Fruit fly (Drosophila melanogaster) whole organism, wandering third instar larva: ENCODE measurements around the gene para.

Experiments used
- Abd-B ChIP-seq: fragments of >200 bp; optimal IDR thresholded peaks from 2 replicates; lab custom pipeline; 2017; ENCODE audit warnings: missing biosample characterization, missing genetic modification characterization
- CG32264 ChIP-seq: fragments of 200-800 bp; sonication (Bioruptor generic); optimal IDR thresholded peaks from 2 replicates; lab custom pipeline; 2016; ENCODE audit warnings: missing biosample characterization, missing genetic modification characterization
- CG9705 ChIP-seq: fragments of 200-800 bp; sonication (Bioruptor generic); optimal IDR thresholded peaks from 2 replicates; lab custom pipeline; 2018; ENCODE audit warnings: missing biosample characterization, mild to moderate bottlenecking, missing genetic modification characterization
- CrebA ChIP-seq: fragments of 200-800 bp; sonication (Bioruptor generic); optimal IDR thresholded peaks from 2 replicates; lab custom pipeline; 2016; ENCODE audit warnings: missing biosample characterization, mild to moderate bottlenecking, missing genetic modification characterization, borderline replicate concordance
- Dfd ChIP-seq: fragments of >200 bp; optimal IDR thresholded peaks from 2 replicates; lab custom pipeline; 2017; ENCODE audit warnings: missing biosample characterization, missing genetic modification characterization
- GATAd ChIP-seq: sonication (Bioruptor generic); optimal IDR thresholded peaks from 2 replicates; lab custom pipeline; 2016; ENCODE audit warnings: missing biosample characterization, missing genetic modification characterization
- HLH106 ChIP-seq: fragments of 200-800 bp; optimal IDR thresholded peaks from 3 replicates; lab custom pipeline; 2019; ENCODE audit warnings: missing biosample characterization, mild to moderate bottlenecking, missing genetic modification characterization, moderate library complexity
- Hnf4 ChIP-seq: fragments of 200-800 bp; sonication (Bioruptor generic); optimal IDR thresholded peaks from 2 replicates; lab custom pipeline; 2016; ENCODE audit warnings: missing biosample characterization, mild to moderate bottlenecking, missing genetic modification characterization
- Jra ChIP-seq: sonication (Bioruptor generic); optimal IDR thresholded peaks from 2 replicates; lab custom pipeline; 2016; ENCODE audit warnings: missing biosample characterization, missing genetic modification characterization
- Mio ChIP-seq: sonication (Bioruptor generic); optimal IDR thresholded peaks from 2 replicates; lab custom pipeline; 2016; ENCODE audit warnings: missing biosample characterization, missing genetic modification characterization
- Myc ChIP-seq: fragments of >200 bp; optimal IDR thresholded peaks from 2 replicates; lab custom pipeline; 2017
- N ChIP-seq: fragments of >200 bp; optimal IDR thresholded peaks from 2 replicates; lab custom pipeline; 2018; ENCODE audit warnings: missing biosample characterization, missing external identifiers, missing genetic modification characterization
- OdsH ChIP-seq: fragments of 200-800 bp; sonication (Bioruptor generic); optimal IDR thresholded peaks from 2 replicates; lab custom pipeline; 2016; ENCODE audit warnings: missing biosample characterization, mild to moderate bottlenecking, missing genetic modification characterization
- Rel ChIP-seq, 2 experiments: fragments of 200-800 bp; sonication (Bioruptor generic) in 1 of 2; optimal IDR thresholded peaks; 2 replicates in 1 of 2; 3 replicates in 1 of 2; lab custom pipeline; 2016 to 2019; ENCODE audit warnings: mild to moderate bottlenecking in 2 of 2, missing biosample characterization in 2 of 2, missing genetic modification characterization in 2 of 2, moderate library complexity in 1 of 2
- Sp1 ChIP-seq: fragments of 200-800 bp; sonication (Bioruptor generic); optimal IDR thresholded peaks from 3 replicates; lab custom pipeline; 2019; ENCODE audit warnings: missing biosample characterization, mild to moderate bottlenecking, missing genetic modification characterization, moderate library complexity
- Vsx2 ChIP-seq: fragments of 200-300, 225-300 bp; sonication (Bioruptor generic); optimal IDR thresholded peaks from 2 replicates; lab custom pipeline; 2018; ENCODE audit warnings: missing biosample characterization, missing genetic modification characterization; ENCODE audit not compliant: partially characterized antibody
- br ChIP-seq: fragments of 200-800 bp; sonication (Bioruptor generic); optimal IDR thresholded peaks from 2 replicates; lab custom pipeline; 2016; ENCODE audit warnings: missing biosample characterization, missing genetic modification characterization
- dl ChIP-seq, 2 experiments: fragments of 175-275, 200-275 bp in 1 of 2; fragments of 200-275 bp in 1 of 2; sonication (Bioruptor generic); optimal IDR thresholded peaks; lab custom pipeline; 2018; ENCODE audit warnings: mild to moderate bottlenecking in 2 of 2, missing biosample characterization in 2 of 2, missing genetic modification characterization in 2 of 2, moderate library complexity in 2 of 2; ENCODE audit not compliant: partially characterized antibody in 2 of 2, insufficient read depth in 1 of 2
- dmrt93B ChIP-seq: fragments of 200-800 bp; sonication (Bioruptor generic); optimal IDR thresholded peaks from 2 replicates; lab custom pipeline; 2018; ENCODE audit warnings: missing biosample characterization, mild to moderate bottlenecking, missing genetic modification characterization
- dsf ChIP-seq: sonication (Bioruptor generic); optimal IDR thresholded peaks from 2 replicates; lab custom pipeline; 2016; ENCODE audit warnings: missing biosample characterization, missing genetic modification characterization, borderline replicate concordance
- foxo ChIP-seq, 2 experiments: fragments of 200-800 bp; sonication (Bioruptor generic); optimal IDR thresholded peaks; 2 replicates in 1 of 2; 3 replicates in 1 of 2; lab custom pipeline; 2016 to 2017; ENCODE audit warnings: missing biosample characterization in 2 of 2, missing genetic modification characterization in 2 of 2
- fru ChIP-seq: fragments of 200-800 bp; sonication (Bioruptor generic); optimal IDR thresholded peaks from 3 replicates; lab custom pipeline; 2016; ENCODE audit warnings: missing biosample characterization, mild to moderate bottlenecking, missing genetic modification characterization
- h ChIP-seq: fragments of 200-800 bp; sonication (Bioruptor generic); optimal IDR thresholded peaks from 3 replicates; lab custom pipeline; 2016; ENCODE audit warnings: missing biosample characterization, mild to moderate bottlenecking, missing genetic modification characterization
- jim ChIP-seq: fragments of 175-275, 200-325 bp; sonication (Bioruptor generic); optimal IDR thresholded peaks from 2 replicates; lab custom pipeline; 2016; ENCODE audit warnings: missing biosample characterization, mild to moderate bottlenecking, missing genetic modification characterization
- lola ChIP-seq: fragments of >200 bp; optimal IDR thresholded peaks from 2 replicates; lab custom pipeline; 2017; ENCODE audit warnings: missing biosample characterization, missing genetic modification characterization
- pan ChIP-seq: fragments of >200 bp; optimal IDR thresholded peaks from 2 replicates; lab custom pipeline; 2017
- psq ChIP-seq: fragments of 200-800 bp; sonication (Bioruptor generic); optimal IDR thresholded peaks from 3 replicates; lab custom pipeline; 2017; ENCODE audit warnings: missing biosample characterization, mild to moderate bottlenecking, missing genetic modification characterization, moderate library complexity
- rgr ChIP-seq: fragments of 200-800 bp; sonication (Bioruptor generic); optimal IDR thresholded peaks from 3 replicates; lab custom pipeline; 2016; ENCODE audit warnings: missing biosample characterization, mild to moderate bottlenecking, missing genetic modification characterization
- sage ChIP-seq: fragments of 200-800 bp; sonication (Bioruptor generic); optimal IDR thresholded peaks from 2 replicates; lab custom pipeline; 2016; ENCODE audit warnings: missing biosample characterization, mild to moderate bottlenecking, missing genetic modification characterization
- sv ChIP-seq: fragments of 200-800 bp; sonication (Bioruptor generic); optimal IDR thresholded peaks from 3 replicates; lab custom pipeline; 2016; ENCODE audit warnings: missing biosample characterization, missing genetic modification characterization
- tai ChIP-seq: sonication (Bioruptor generic); optimal IDR thresholded peaks from 2 replicates; lab custom pipeline; 2016; ENCODE audit warnings: missing biosample characterization, missing genetic modification characterization
- usp ChIP-seq: fragments of >200 bp; optimal IDR thresholded peaks from 2 replicates; lab custom pipeline; 2017; ENCODE audit warnings: missing biosample characterization, missing genetic modification characterization
- woc ChIP-seq: sonication (Bioruptor generic); optimal IDR thresholded peaks from 2 replicates; lab custom pipeline; 2016; ENCODE audit warnings: missing biosample characterization, mild to moderate bottlenecking, missing genetic modification characterization

Gene para

DNA sequence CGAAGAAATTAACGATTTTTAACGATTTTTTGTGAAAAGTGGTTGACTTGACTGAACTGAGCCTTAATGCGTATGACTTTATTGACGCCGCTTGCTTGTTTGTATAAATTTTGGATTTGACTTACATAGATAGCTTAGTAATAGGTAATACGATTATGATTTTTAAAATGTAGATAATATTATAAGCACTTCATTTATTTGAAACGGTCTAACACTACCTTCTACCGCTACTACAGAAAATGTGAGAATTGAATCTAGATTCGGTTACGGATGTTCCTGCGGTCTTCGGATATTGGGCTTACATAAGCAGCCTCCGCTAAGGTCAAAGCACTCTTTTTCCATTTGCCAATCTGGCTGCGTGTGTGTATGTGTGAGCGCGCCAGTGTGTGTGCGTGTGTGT, 7.6 kb downstream of the para start, which contains the start of gene Cnx14D:
Gene Cnx14D (minus strand): TSS at position 101 of the 400 bp plus-strand sequence.
- TF ChIP-seq Sp1 (GFP tag; lab: Kevin White, UChicago): no peak
- no peak for TF ChIP-seq Abd-B
- TF ChIP-seq Vsx2 (GFP tag; lab: Kevin White, UChicago): no peak
- no peak for TF ChIP-seq dsf (GFP tag; lab: Kevin White, UChicago)
- no peak for TF ChIP-seq dl (GFP tag; optimal IDR thresholded peaks at IDR 0.05; lab: Kevin White, UChicago; ENCODE audit: insufficient read depth in 1 of 2, partially characterized antibody in 2 of 2)
- no peak for TF ChIP-seq Jra (GFP tag; lab: Kevin White, UChicago)
- no peak for TF ChIP-seq Dfd (GFP tag; lab: Kevin White, UChicago)
- no peak for TF ChIP-seq sv (GFP tag; lab: Kevin White, UChicago)
- no peak for TF ChIP-seq Mio
- no peak for TF ChIP-seq CG32264 (GFP tag; lab: Kevin White, UChicago)
- no peak for TF ChIP-seq pan (lab: Kevin White, UChicago)
- TF ChIP-seq CG9705 (GFP tag; lab: Kevin White, UChicago): no peak
- no peak for TF ChIP-seq fru (GFP tag; lab: Kevin White, UChicago)
- no peak for TF ChIP-seq usp (GFP tag; lab: Kevin White, UChicago)
- TF ChIP-seq tai (GFP tag; lab: Kevin White, UChicago): no peak
- no peak for TF ChIP-seq OdsH (GFP tag; lab: Kevin White, UChicago)
- no peak for TF ChIP-seq sage

DNA sequence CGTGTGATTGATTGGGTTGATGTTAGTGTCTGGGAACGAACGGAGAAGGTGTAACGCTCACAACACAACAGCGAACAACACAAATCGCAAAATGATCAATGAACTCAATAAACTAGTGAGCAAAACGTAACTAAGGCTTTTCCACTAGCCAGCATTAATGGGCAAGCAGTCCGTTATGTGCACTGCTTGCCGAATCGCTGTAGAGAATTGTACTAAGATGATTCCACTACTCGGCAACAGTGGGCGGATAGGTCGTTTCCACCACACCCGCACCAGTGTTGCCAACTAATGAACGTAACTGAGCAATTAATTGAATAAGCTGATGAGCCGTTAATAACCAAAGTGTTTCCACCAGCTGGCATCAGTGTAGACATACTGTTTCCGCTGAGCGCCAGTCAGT, 48.4 kb downstream of the para start:
- TF ChIP-seq Jra (GFP tag; lab: Kevin White, UChicago) (no peak), Vsx2 (GFP tag; lab: Kevin White, UChicago) (no peak), OdsH (GFP tag; lab: Kevin White, UChicago) (no peak), br (GFP tag; lab: Kevin White, UChicago) (no peak), Myc (lab: Kevin White, UChicago) (no peak), Hnf4 (GFP tag; lab: Kevin White, UChicago) (no peak), pan (lab: Kevin White, UChicago) (no peak), Dfd (GFP tag; lab: Kevin White, UChicago) (no peak)

DNA sequence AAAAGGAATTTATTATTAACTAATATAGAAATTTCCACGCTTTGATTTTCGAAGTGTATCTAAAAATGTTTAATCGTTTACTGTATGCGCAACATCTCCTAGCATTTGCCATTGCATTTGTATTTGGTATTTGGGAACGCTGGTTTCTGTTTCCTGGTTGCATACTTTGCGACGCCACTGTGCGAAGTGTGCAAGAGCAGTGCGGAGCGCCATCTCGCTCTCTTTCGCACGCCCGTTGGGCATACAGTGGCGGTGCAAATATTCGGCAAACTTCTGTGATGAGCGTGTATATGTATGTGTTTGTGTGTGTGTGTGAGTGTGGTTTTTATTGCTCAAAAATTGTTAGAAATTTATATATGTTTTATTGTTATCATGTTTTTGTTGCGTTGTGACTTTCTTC, 74.3 kb downstream of the para start:
- TF ChIP-seq woc (GFP tag; lab: Kevin White, UChicago) (peak; percentile 19), dl (GFP tag; optimal IDR thresholded peaks at IDR 0.05; lab: Kevin White, UChicago; ENCODE audit: insufficient read depth in 1 of 2, partially characterized antibody in 2 of 2) (no peak), sage (no peak)
- TF ChIP-seq, all 38 proteins: peak for 1

DNA sequence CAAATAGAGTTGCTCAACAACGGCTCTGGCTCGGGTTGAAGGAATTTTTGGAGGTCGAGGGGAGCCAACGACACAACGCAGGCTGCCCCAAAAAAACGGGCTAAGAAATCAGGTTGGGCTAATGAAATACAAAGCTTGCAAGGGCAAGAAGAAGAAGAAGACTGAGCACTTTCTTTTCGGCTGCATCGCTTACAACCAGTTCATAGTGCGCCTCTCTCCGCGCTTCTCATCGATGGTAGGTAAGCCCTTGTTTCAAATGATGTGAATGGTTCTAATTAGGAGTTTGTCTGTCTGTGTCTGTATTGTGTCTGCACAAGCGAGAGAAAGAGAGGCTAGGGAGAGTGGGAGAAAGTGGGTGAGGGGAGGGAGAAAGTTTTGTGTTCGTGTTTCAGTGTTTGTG, 76.3 kb downstream of the para start:
- TF ChIP-seq GATAd: no peak
- TF ChIP-seq sage: no peak
- no peak for TF ChIP-seq OdsH (GFP tag; lab: Kevin White, UChicago)
- TF ChIP-seq Jra (GFP tag; lab: Kevin White, UChicago): no peak
- no peak for TF ChIP-seq CrebA (GFP tag; lab: Kevin White, UChicago)
- TF ChIP-seq, all 38 proteins: peak for 0

DNA sequence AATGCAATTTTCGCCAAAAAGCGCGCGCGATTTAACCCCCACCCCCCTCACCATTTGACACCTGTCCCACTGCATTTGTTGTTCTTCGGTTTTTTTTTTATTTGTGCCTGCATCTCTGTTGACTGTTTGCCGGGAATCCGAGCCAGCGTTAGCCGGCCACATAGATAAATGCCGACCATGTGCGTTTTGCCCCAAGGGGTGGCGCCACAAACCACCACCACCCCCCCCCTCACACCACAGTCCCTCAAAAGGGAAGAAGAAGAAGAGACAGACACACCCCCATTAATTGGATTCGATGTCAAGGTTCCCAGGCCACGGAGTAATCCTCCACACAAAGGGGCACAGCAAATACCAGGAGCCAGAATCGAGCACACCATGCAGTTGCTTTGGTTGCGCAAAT, 83.6 kb downstream of the para start:
- no peak for TF ChIP-seq rgr (GFP tag; lab: Kevin White, UChicago)

DNA sequence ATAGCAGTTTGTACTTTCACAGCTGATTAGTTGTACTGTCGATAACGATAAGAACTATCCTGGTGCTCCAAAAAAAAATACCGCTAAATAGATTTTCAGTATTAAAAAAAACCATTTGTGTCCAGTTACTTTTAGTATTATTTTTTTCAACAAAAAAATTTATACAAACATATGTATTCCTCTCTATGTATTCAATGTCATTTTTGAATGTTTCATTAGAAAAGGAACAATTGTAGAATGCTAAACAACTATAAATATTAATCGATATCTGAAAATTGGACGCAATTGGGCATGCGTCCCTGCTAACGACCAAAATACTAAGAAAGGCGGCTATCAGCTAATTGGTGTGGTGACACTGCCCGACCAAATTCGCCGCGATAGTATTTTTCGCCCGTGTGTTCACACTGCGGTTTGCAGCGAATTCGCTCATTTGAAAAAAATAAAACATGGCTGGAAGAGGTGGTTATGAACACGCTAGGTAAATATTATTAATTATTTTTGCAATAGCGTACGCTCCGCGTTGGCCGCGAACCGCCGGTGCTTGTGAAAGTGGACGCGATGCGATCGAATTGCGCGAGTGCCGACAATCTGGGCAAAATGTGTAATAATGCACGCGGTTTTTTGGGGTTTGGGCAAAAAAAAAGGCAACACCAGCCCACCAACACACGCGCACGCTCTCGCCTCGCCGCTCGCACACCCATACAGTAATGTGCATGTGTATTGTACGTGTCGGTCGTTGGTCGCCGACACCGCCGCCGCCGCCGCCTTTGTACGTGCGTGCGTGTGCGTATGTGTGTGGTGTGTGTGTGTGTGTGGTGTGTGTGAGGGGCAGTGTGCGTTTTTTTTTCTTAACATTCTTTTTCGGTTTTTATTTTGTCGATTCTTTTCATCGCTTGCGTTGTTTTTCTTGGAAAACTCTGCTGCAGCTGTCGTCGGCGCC, 84.4 kb downstream of the para start, which contains the start of the genes CG34015 and eIF4H1:
Gene CG34015 (minus strand): TSS at position 51 of the 940 bp plus-strand sequence.
Gene eIF4H1 (plus strand): TSS at position 414 of the 940 bp plus-strand sequence.
- TF ChIP-seq dsf (GFP tag; lab: Kevin White, UChicago): no peak
- TF ChIP-seq lola (GFP tag; lab: Kevin White, UChicago): no peak
- TF ChIP-seq jim: peak; percentile 58
- no peak for TF ChIP-seq CG9705 (GFP tag; lab: Kevin White, UChicago)
- TF ChIP-seq usp (GFP tag; lab: Kevin White, UChicago): no peak
- TF ChIP-seq dmrt93B (GFP tag; lab: Kevin White, UChicago): no peak
- no peak for TF ChIP-seq br (GFP tag; lab: Kevin White, UChicago)
- TF ChIP-seq Jra (GFP tag; lab: Kevin White, UChicago): peak; percentile 20
- TF ChIP-seq Vsx2 (GFP tag; lab: Kevin White, UChicago): no peak
- peak; percentile 19 for TF ChIP-seq h (GFP tag; lab: Kevin White, UChicago)
- TF ChIP-seq foxo (GFP tag; optimal IDR thresholded peaks at IDR 0.05; lab: Kevin White, UChicago): no peak
- peak; percentile 48 for TF ChIP-seq Abd-B
- TF ChIP-seq sage: no peak
- peak; percentile 1 for TF ChIP-seq psq (GFP tag; lab: Kevin White, UChicago)
- TF ChIP-seq Rel (GFP tag; optimal IDR thresholded peaks at IDR 0.05; lab: Kevin White, UChicago): peak; percentile 39
- TF ChIP-seq Rel (tag; optimal IDR thresholded peaks at IDR 0.05; lab: Kevin White, UChicago): no peak
- TF ChIP-seq CrebA (GFP tag; lab: Kevin White, UChicago): no peak
- no peak for TF ChIP-seq pan (lab: Kevin White, UChicago)
- no peak for TF ChIP-seq Mio
- TF ChIP-seq Dfd (GFP tag; lab: Kevin White, UChicago): no peak
- TF ChIP-seq OdsH (GFP tag; lab: Kevin White, UChicago): peak; percentile 4
- TF ChIP-seq Sp1 (GFP tag; lab: Kevin White, UChicago): peak; percentile 77
- TF ChIP-seq sv (GFP tag; lab: Kevin White, UChicago): no peak
- no peak for TF ChIP-seq tai (GFP tag; lab: Kevin White, UChicago)
- TF ChIP-seq rgr (GFP tag; lab: Kevin White, UChicago): peak; percentile 32
- TF ChIP-seq GATAd: no peak
- no peak for TF ChIP-seq HLH106
- TF ChIP-seq CG32264 (GFP tag; lab: Kevin White, UChicago): no peak
- peak; percentile 92 for TF ChIP-seq N (GFP tag; lab: Kevin White, UChicago)
